Worm (Caenorhabditis elegans) whole organism, late embryonic: Measurements from ENCODE around the gene T09E8.4.

Source experiments
- C08G9.2 ChIP-seq: sonication (generic microtip); optimal IDR thresholded peaks from 2 replicates; lab custom pipeline; 2016; ENCODE audit warnings: mild to moderate bottlenecking, missing genetic modification characterization, moderate library complexity, missing compliant biosample characterization
- C38D4.7 ChIP-seq: fragments of 200-800 bp; sonication (Bioruptor generic); optimal IDR thresholded peaks from 2 replicates; lab custom pipeline; 2018; ENCODE audit warnings: mild to moderate bottlenecking, missing genetic modification characterization, moderate library complexity, missing compliant biosample characterization
- F13H6.1 ChIP-seq: sonication (generic microtip); optimal IDR thresholded peaks from 2 replicates; lab custom pipeline; 2016; ENCODE audit warnings: missing genetic modification characterization, missing compliant biosample characterization
- ama-1 ChIP-seq: fragments of 150-350 bp; optimal IDR thresholded peaks from 2 replicates; lab custom pipeline; 2014
- ceh-14 ChIP-seq: sonication (generic microtip); optimal IDR thresholded peaks from 2 replicates; lab custom pipeline; 2016; ENCODE audit warnings: missing genotype, missing genetic modification characterization, missing compliant biosample characterization
- ceh-19 ChIP-seq: fragments of 200-800 bp; sonication (Bioruptor generic); optimal IDR thresholded peaks from 2 replicates; lab custom pipeline; 2018; ENCODE audit warnings: mild to moderate bottlenecking, missing genetic modification characterization, missing compliant biosample characterization
- ceh-2 ChIP-seq: sonication (generic microtip); optimal IDR thresholded peaks from 2 replicates; lab custom pipeline; 2016; ENCODE audit warnings: missing genotype, missing genetic modification characterization, missing compliant biosample characterization
- ceh-24 ChIP-seq: sonication (generic microtip); optimal IDR thresholded peaks from 2 replicates; lab custom pipeline; 2016; ENCODE audit warnings: mild to moderate bottlenecking, missing genetic modification characterization, missing compliant biosample characterization
- ceh-30 ChIP-seq: fragments of 150-350 bp; optimal IDR thresholded peaks from 2 replicates; lab custom pipeline; 2014; ENCODE audit warnings: missing biosample characterization, missing genetic modification characterization
- ceh-31 ChIP-seq: sonication (generic microtip); optimal IDR thresholded peaks from 2 replicates; lab custom pipeline; 2016; ENCODE audit warnings: missing genetic modification characterization, missing compliant biosample characterization
- ceh-48 ChIP-seq: sonication (generic microtip); optimal IDR thresholded peaks from 2 replicates; lab custom pipeline; 2016; ENCODE audit warnings: missing genetic modification characterization, inconsistent platforms, missing compliant biosample characterization
- ceh-6 ChIP-seq: fragments of 200-800 bp; sonication (Bioruptor generic); optimal IDR thresholded peaks from 2 replicates; lab custom pipeline; 2018; ENCODE audit warnings: mild to moderate bottlenecking, missing genetic modification characterization, missing compliant biosample characterization
- che-1 ChIP-seq: sonication (generic microtip); optimal IDR thresholded peaks from 2 replicates; lab custom pipeline; 2016; ENCODE audit warnings: mild to moderate bottlenecking, missing genetic modification characterization, missing compliant biosample characterization
- elt-2 ChIP-seq: sonication (generic microtip); optimal IDR thresholded peaks from 2 replicates; lab custom pipeline; 2016; ENCODE audit warnings: missing genetic modification reagents, missing genetic modification characterization, missing compliant biosample characterization
- eyg-1 ChIP-seq: sonication (generic microtip); optimal IDR thresholded peaks from 2 replicates; lab custom pipeline; 2016; ENCODE audit warnings: missing genotype, missing genetic modification characterization, missing compliant biosample characterization
- fax-1 ChIP-seq: sonication (generic microtip); optimal IDR thresholded peaks from 2 replicates; lab custom pipeline; 2016; ENCODE audit warnings: missing genotype, missing genetic modification characterization, missing compliant biosample characterization
- fkh-10 ChIP-seq: fragments of 150-350 bp; optimal IDR thresholded peaks from 2 replicates; lab custom pipeline; 2014; ENCODE audit warnings: missing biosample characterization, missing genetic modification reagents, missing genetic modification characterization
- fkh-6 ChIP-seq: sonication (generic microtip); optimal IDR thresholded peaks from 2 replicates; lab custom pipeline; 2016; ENCODE audit warnings: missing genetic modification characterization, missing compliant biosample characterization
- gmeb-2 ChIP-seq: sonication (generic microtip); optimal IDR thresholded peaks from 2 replicates; lab custom pipeline; 2016; ENCODE audit warnings: missing genetic modification characterization, inconsistent platforms, missing compliant biosample characterization
- hlh-13 ChIP-seq: fragments of 200-800 bp; sonication (Bioruptor generic); optimal IDR thresholded peaks from 2 replicates; lab custom pipeline; 2018; ENCODE audit warnings: mild to moderate bottlenecking, missing genetic modification characterization, missing compliant biosample characterization
- hlh-15 ChIP-seq: sonication (generic microtip); optimal IDR thresholded peaks from 2 replicates; lab custom pipeline; 2016; ENCODE audit warnings: missing genetic modification characterization, missing compliant biosample characterization
- hlh-6 ChIP-seq: sonication (generic microtip); optimal IDR thresholded peaks from 2 replicates; lab custom pipeline; 2016; ENCODE audit warnings: missing genotype, missing genetic modification characterization, missing compliant biosample characterization
- hlh-8 ChIP-seq: sonication (generic microtip); optimal IDR thresholded peaks from 2 replicates; lab custom pipeline; 2016; ENCODE audit warnings: missing genotype, missing genetic modification characterization, missing compliant biosample characterization
- lim-6 ChIP-seq: sonication (generic microtip); optimal IDR thresholded peaks from 2 replicates; lab custom pipeline; 2016; ENCODE audit warnings: missing genetic modification characterization, missing compliant biosample characterization
- lin-11 ChIP-seq: fragments of 200-800 bp; sonication (Bioruptor generic); optimal IDR thresholded peaks from 2 replicates; lab custom pipeline; 2018; ENCODE audit warnings: mild to moderate bottlenecking, missing genetic modification characterization, missing compliant biosample characterization
- mec-3 ChIP-seq: sonication (generic microtip); optimal IDR thresholded peaks from 2 replicates; lab custom pipeline; 2016; ENCODE audit warnings: borderline replicate concordance, missing genetic modification characterization, missing compliant biosample characterization
- nfya-1 ChIP-seq: sonication (generic microtip); optimal IDR thresholded peaks from 2 replicates; lab custom pipeline; 2017; ENCODE audit warnings: missing genetic modification characterization, mild to moderate bottlenecking, missing compliant biosample characterization, antibody characterized with exemption, moderate library complexity
- nhr-11 ChIP-seq: fragments of 150-350 bp; optimal IDR thresholded peaks from 2 replicates; lab custom pipeline; 2014; ENCODE audit warnings: missing biosample characterization, missing genetic modification characterization
- nhr-232 ChIP-seq: sonication (generic microtip); optimal IDR thresholded peaks from 2 replicates; lab custom pipeline; 2016; ENCODE audit warnings: missing genetic modification characterization, missing compliant biosample characterization
- pag-3 ChIP-seq: sonication (generic microtip); optimal IDR thresholded peaks from 2 replicates; lab custom pipeline; 2016; ENCODE audit warnings: missing compliant biosample characterization, missing genetic modification characterization, borderline replicate concordance
- pha-4 ChIP-seq: fragments of 150-350 bp; optimal IDR thresholded peaks from 2 replicates; lab custom pipeline; 2018; ENCODE audit warnings: missing biosample characterization, missing genetic modification reagents, missing genetic modification characterization
- pqm-1 ChIP-seq: sonication (generic microtip); optimal IDR thresholded peaks from 2 replicates; lab custom pipeline; 2016; ENCODE audit warnings: missing genetic modification characterization, missing compliant biosample characterization
- pros-1 ChIP-seq: fragments of 150-350 bp; optimal IDR thresholded peaks from 2 replicates; lab custom pipeline; 2014; ENCODE audit warnings: missing biosample characterization, missing genetic modification reagents, missing genetic modification characterization
- sdc-2 ChIP-seq: sonication (generic microtip); optimal IDR thresholded peaks from 2 replicates; lab custom pipeline; 2016; ENCODE audit warnings: missing genotype, missing genetic modification characterization, missing compliant biosample characterization
- syd-9 ChIP-seq: sonication (generic microtip); optimal IDR thresholded peaks from 2 replicates; lab custom pipeline; 2016; ENCODE audit warnings: mild to moderate bottlenecking, missing genetic modification characterization, moderate library complexity, missing compliant biosample characterization
- tbx-2 ChIP-seq: sonication (generic microtip); optimal IDR thresholded peaks from 2 replicates; lab custom pipeline; 2016; ENCODE audit warnings: missing genetic modification characterization, missing compliant biosample characterization
- tbx-7 ChIP-seq: sonication (generic microtip); optimal IDR thresholded peaks from 2 replicates; lab custom pipeline; 2016; ENCODE audit warnings: missing genotype, missing genetic modification characterization, missing compliant biosample characterization
- ttx-3 ChIP-seq: sonication (generic microtip); optimal IDR thresholded peaks from 2 replicates; lab custom pipeline; 2016; ENCODE audit warnings: missing genetic modification reagents, missing genetic modification characterization, missing compliant biosample characterization
- unc-42 ChIP-seq: sonication (generic microtip); optimal IDR thresholded peaks from 2 replicates; lab custom pipeline; 2016; ENCODE audit warnings: missing genotype, missing genetic modification characterization, missing compliant biosample characterization
- zip-5 ChIP-seq: sonication (generic microtip); optimal IDR thresholded peaks from 2 replicates; lab custom pipeline; 2016; ENCODE audit warnings: missing genetic modification characterization, missing compliant biosample characterization
- ztf-16 ChIP-seq: sonication (generic microtip); optimal IDR thresholded peaks from 2 replicates; lab custom pipeline; 2017; ENCODE audit warnings: missing genetic modification characterization, missing compliant biosample characterization

The T09E8.4 gene

ce11 chrV:13184137-13184536 is at the start of gene T09E8.4:
Gene T09E8.4, minus strand, starts transcription at chrV:13184237.
- no peak for TF ChIP-seq fkh-6 (tag; lab: Kevin White, UChicago)
- no peak for TF ChIP-seq ceh-14 (tag; lab: Kevin White, UChicago)
- TF ChIP-seq hlh-8 (tag; lab: Kevin White, UChicago) = no peak
- TF ChIP-seq ceh-30 (tag; lab: Kevin White, UChicago) = no peak
- TF ChIP-seq pros-1 (tag; lab: Kevin White, UChicago) = no peak
- TF ChIP-seq unc-42 = no peak
- no peak for TF ChIP-seq ceh-19
- TF ChIP-seq C38D4.7 = no peak
- TF ChIP-seq F13H6.1 = no peak
- no peak for TF ChIP-seq syd-9
- TF ChIP-seq hlh-13 (GFP tag; lab: Kevin White, UChicago) = no peak
- no peak for TF ChIP-seq ceh-31 (tag; lab: Kevin White, UChicago)
- TF ChIP-seq ceh-48 = no peak
- TF ChIP-seq pha-4 = no peak
- TF ChIP-seq lin-11 (tag; lab: Kevin White, UChicago) = no peak
- no peak for TF ChIP-seq nhr-232 (tag; lab: Kevin White, UChicago)
- TF ChIP-seq ttx-3 (tag; lab: Kevin White, UChicago) = no peak

- TF ChIP-seq pag-3 = no peak
- TF ChIP-seq hlh-13 (GFP tag; lab: Kevin White, UChicago) = no peak
- TF ChIP-seq ceh-2 (tag; lab: Kevin White, UChicago) = no peak
- TF ChIP-seq mec-3 = no peak
- no peak for TF ChIP-seq ceh-24 (tag; lab: Kevin White, UChicago)
- TF ChIP-seq nfya-1 (tag; lab: Kevin White, UChicago) = no peak
- TF ChIP-seq fax-1 (tag; lab: Kevin White, UChicago) = no peak
- no peak for TF ChIP-seq lim-6 (tag; lab: Kevin White, UChicago)
- TF ChIP-seq C08G9.2 (tag; lab: Kevin White, UChicago) = no peak
- no peak for TF ChIP-seq gmeb-2 (tag; lab: Kevin White, UChicago)
- TF ChIP-seq lin-11 (tag; lab: Kevin White, UChicago) = no peak
- no peak for TF ChIP-seq unc-42
- TF ChIP-seq che-1 (tag; lab: Kevin White, UChicago) = no peak
- TF ChIP-seq fkh-10 (GFP tag; lab: Kevin White, UChicago) = no peak
- no peak for TF ChIP-seq zip-5 (tag; lab: Kevin White, UChicago)
- no peak for TF ChIP-seq ama-1 (lab: Kevin White, UChicago)
- TF ChIP-seq, all 69 proteins: peak for 0
Measured at ce11 chrV:13229538-13229937, 45.5 kb upstream of the T09E8.4 start.

DNA sequence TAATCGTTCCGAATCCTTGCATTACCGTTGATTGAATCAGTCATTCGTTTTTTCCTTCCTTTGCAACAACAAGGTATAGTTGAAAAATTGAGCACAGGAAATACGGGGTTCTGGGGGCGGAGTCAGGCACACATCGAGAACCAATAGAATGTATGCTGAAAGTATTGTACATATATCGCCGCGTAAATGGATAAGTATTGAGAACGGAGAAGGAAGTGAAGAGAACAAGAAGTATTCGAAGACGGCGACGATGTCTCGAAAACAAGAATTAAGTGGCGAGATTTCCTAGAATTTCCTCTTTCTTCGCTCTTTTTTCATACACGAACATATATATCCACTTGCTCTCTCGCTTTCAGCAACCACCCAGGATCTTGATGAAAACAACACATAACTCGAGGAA is 37.0 kb upstream of the T09E8.4 start:
- no peak for TF ChIP-seq sdc-2 (tag; lab: Kevin White, UChicago)
- no peak for TF ChIP-seq eyg-1
- no peak for TF ChIP-seq ceh-30 (tag; lab: Kevin White, UChicago)
- no peak for TF ChIP-seq ceh-6 (GFP tag; lab: Kevin White, UChicago)
- no peak for TF ChIP-seq gmeb-2 (tag; lab: Kevin White, UChicago)
- no peak for TF ChIP-seq tbx-7 (tag; lab: Kevin White, UChicago)
- no peak for TF ChIP-seq tbx-2 (tag; lab: Kevin White, UChicago)
- no peak for TF ChIP-seq pha-4
- TF ChIP-seq ztf-16 (tag; lab: Kevin White, UChicago) = no peak
- TF ChIP-seq nhr-11 (tag; lab: Kevin White, UChicago) = no peak
- no peak for TF ChIP-seq C08G9.2 (tag; lab: Kevin White, UChicago)
- TF ChIP-seq unc-42 = no peak
- TF ChIP-seq lim-6 (tag; lab: Kevin White, UChicago) = no peak
- TF ChIP-seq hlh-15 = no peak
- TF ChIP-seq, all 69 proteins: peak for 0

- peak; percentile 42 for TF ChIP-seq pqm-1 (tag; lab: Kevin White, UChicago)
- peak; percentile 94 for TF ChIP-seq elt-2 (tag; lab: Kevin White, UChicago)
- no peak for TF ChIP-seq hlh-6 (tag; lab: Kevin White, UChicago)
Measured at ce11 chrV:13212584-13212983, 28.5 kb upstream of the T09E8.4 start.
